In genomic region chr3L:10343992-10344435, dm6 we compare ENCODE assay signal across 2 fruit fly cellular contexts.
TF ChIP-seq lines count a peak whose summit lies in the region.

No protein-coding gene starts in this region.

TF ChIP-seq in whole organism, embryonic, 481 proteins besides CTCF, POLR2A, EP300 and RAD21 (continued from another document and continues in another):
- TF ChIP-seq CG34422 (GFP tag; IDR thresholded peaks at IDR 0.05; lab: Robert Waterston, UW): no peak
- peak; percentile 36 for TF ChIP-seq CG1529 (GFP tag; optimal IDR thresholded peaks at IDR 0.05; lab: Kevin White, UChicago)
- TF ChIP-seq Sox100B (GFP tag; optimal IDR thresholded peaks at IDR 0.05; lab: Kevin White, UChicago): peak; percentile 59
- TF ChIP-seq E2f2 (GFP tag; IDR thresholded peaks at IDR 0.05; lab: Robert Waterston, UW): peak; percentile 21; the same call in 1 of the 2 replicates
- peak; percentile 18 for TF ChIP-seq ind (GFP tag; optimal IDR thresholded peaks at IDR 0.05; lab: Kevin White, UChicago)
- no peak for TF ChIP-seq CG12071 (GFP tag; optimal IDR thresholded peaks at IDR 0.05; lab: Kevin White, UChicago)
- TF ChIP-seq CG7357 (GFP tag; IDR thresholded peaks at IDR 0.05; lab: Robert Waterston, UW): no peak
- peak; percentile 3 for TF ChIP-seq CG17568 (GFP tag; optimal IDR thresholded peaks at IDR 0.05; lab: Kevin White, UChicago)
- peak; percentile 50; the same call in 1 of the 3 replicates for TF ChIP-seq z (GFP tag; IDR thresholded peaks at IDR 0.05; lab: Robert Waterston, UW)
- TF ChIP-seq CG7745 (tag; optimal IDR thresholded peaks at IDR 0.05; lab: Kevin White, UChicago): peak; percentile 91
- no peak for TF ChIP-seq TFAM (GFP tag; optimal IDR thresholded peaks at IDR 0.05; lab: Kevin White, UChicago)
- TF ChIP-seq HmgZ (tag; optimal IDR thresholded peaks at IDR 0.05; lab: Kevin White, UChicago): no peak
- TF ChIP-seq gcm2 (GFP tag; optimal IDR thresholded peaks at IDR 0.05; lab: Kevin White, UChicago): no peak
- TF ChIP-seq Scr (GFP tag; IDR thresholded peaks at IDR 0.05; lab: Robert Waterston, UW; ENCODE audit: partially characterized antibody): no peak
- TF ChIP-seq dm (GFP tag; optimal IDR thresholded peaks at IDR 0.05; lab: Kevin White, UChicago): no peak
- 0 out of 2 replicates have a peak, but pooled peaks have one; percentile 7 for TF ChIP-seq Rfx (GFP tag; IDR thresholded peaks at IDR 0.05; lab: Robert Waterston, UW)
- no peak for TF ChIP-seq run (tag; optimal IDR thresholded peaks at IDR 0.05; lab: Kevin White, UChicago)
- peak; percentile 91 for TF ChIP-seq CG18262 (tag; optimal IDR thresholded peaks at IDR 0.05; lab: Kevin White, UChicago)
- TF ChIP-seq Bgb (GFP tag; IDR thresholded peaks at IDR 0.05; lab: Robert Waterston, UW; ENCODE audit: partially characterized antibody): no peak
- peak; percentile 26; the same call in 1 of the 2 replicates for TF ChIP-seq ro (GFP tag; IDR thresholded peaks at IDR 0.05; lab: Robert Waterston, UW)
- TF ChIP-seq CG10209 (GFP tag; optimal IDR thresholded peaks at IDR 0.05; lab: Kevin White, UChicago): peak; percentile 59
- TF ChIP-seq Ets97D (GFP tag; optimal IDR thresholded peaks at IDR 0.05; lab: Kevin White, UChicago): no peak
- no peak for TF ChIP-seq fd3F (GFP tag; optimal IDR thresholded peaks at IDR 0.05; lab: Kevin White, UChicago)
- TF ChIP-seq CG6813 (GFP tag; optimal IDR thresholded peaks at IDR 0.05; lab: Kevin White, UChicago): peak; percentile 55
- TF ChIP-seq Ssrp (tag; optimal IDR thresholded peaks at IDR 0.05; lab: Kevin White, UChicago): peak; percentile 76
- peak; percentile 32 for TF ChIP-seq Fer3 (tag; optimal IDR thresholded peaks at IDR 0.05; lab: Kevin White, UChicago)
- peak; percentile 46; the same call in 1 of the 2 replicates for TF ChIP-seq CG32767 (GFP tag; IDR thresholded peaks at IDR 0.05; lab: Robert Waterston, UW)
- peak; percentile 57 for TF ChIP-seq CG15269 (tag; optimal IDR thresholded peaks at IDR 0.05; lab: Kevin White, UChicago)
- no peak for TF ChIP-seq pb (GFP tag; optimal IDR thresholded peaks at IDR 0.05; lab: Kevin White, UChicago)
- TF ChIP-seq CG18476 (GFP tag; optimal IDR thresholded peaks at IDR 0.05; lab: Kevin White, UChicago): peak; percentile 34
- peak; percentile 40 for TF ChIP-seq CG16815 (GFP tag; optimal IDR thresholded peaks at IDR 0.05; lab: Kevin White, UChicago)
- no peak for TF ChIP-seq CG2199 (GFP tag; IDR thresholded peaks at IDR 0.05; lab: Robert Waterston, UW)
- no peak for TF ChIP-seq rib (GFP tag; IDR thresholded peaks at IDR 0.05; lab: Robert Waterston, UW)
- no peak for TF ChIP-seq CG3726 (GFP tag; IDR thresholded peaks at IDR 0.05; lab: Robert Waterston, UW)
- no peak for TF ChIP-seq yki (optimal IDR thresholded peaks at IDR 0.05; lab: Kevin White, UChicago)
- TF ChIP-seq CG17359 (tag; optimal IDR thresholded peaks at IDR 0.05; lab: Kevin White, UChicago): peak; percentile 62
- peak; percentile 9 for TF ChIP-seq CG8281 (tag; optimal IDR thresholded peaks at IDR 0.05; lab: Kevin White, UChicago)
- no peak for TF ChIP-seq CG3847 (GFP tag; IDR thresholded peaks at IDR 0.05; lab: Robert Waterston, UW)
- TF ChIP-seq knrl (GFP tag; IDR thresholded peaks at IDR 0.05; lab: Robert Waterston, UW; ENCODE audit: partially characterized antibody): no peak
- no peak for TF ChIP-seq CG13894 (tag; optimal IDR thresholded peaks at IDR 0.05; lab: Kevin White, UChicago)
- peak in 1 of 3 experiments; percentile 84 for TF ChIP-seq lola (GFP tag; optimal IDR thresholded peaks at IDR 0.05; lab: Kevin White, UChicago)
- no peak for TF ChIP-seq CG10543 (GFP tag; optimal IDR thresholded peaks at IDR 0.05; lab: Kevin White, UChicago)
- peak; percentile 54 for TF ChIP-seq E2f1 (GFP tag; IDR thresholded peaks at IDR 0.05; lab: Robert Waterston, UW)
- no peak for TF ChIP-seq Drgx (GFP tag; IDR thresholded peaks at IDR 0.05; lab: Robert Waterston, UW)
- TF ChIP-seq lbe (GFP tag; optimal IDR thresholded peaks at IDR 0.05; lab: Kevin White, UChicago): no peak
- no peak for TF ChIP-seq gro (GFP tag; optimal IDR thresholded peaks at IDR 0.05; lab: Kevin White, UChicago)
- TF ChIP-seq CG15696 (tag; optimal IDR thresholded peaks at IDR 0.05; lab: Kevin White, UChicago): peak; percentile 65
- peak; percentile 40; the same call in 1 of the 2 replicates for TF ChIP-seq Atf6 (GFP tag; IDR thresholded peaks at IDR 0.05; lab: Robert Waterston, UW)
- peak; percentile 43; the same call in 1 of the 2 replicates for TF ChIP-seq ssp (GFP tag; IDR thresholded peaks at IDR 0.05; lab: Robert Waterston, UW)
- TF ChIP-seq CG8089 (GFP tag; optimal IDR thresholded peaks at IDR 0.05; lab: Kevin White, UChicago): no peak
- peak; percentile 62 for TF ChIP-seq Hr3 (GFP tag; optimal IDR thresholded peaks at IDR 0.05; lab: Kevin White, UChicago)
- peak; percentile 86 for TF ChIP-seq CG12391 (tag; optimal IDR thresholded peaks at IDR 0.05; lab: Kevin White, UChicago)
- peak; percentile 1 for TF ChIP-seq Mad (GFP tag; optimal IDR thresholded peaks at IDR 0.05; lab: Kevin White, UChicago)
- no peak for TF ChIP-seq CG1792 (GFP tag; optimal IDR thresholded peaks at IDR 0.05; lab: Kevin White, UChicago)
- TF ChIP-seq Antp (GFP tag; optimal IDR thresholded peaks at IDR 0.05; lab: Kevin White, UChicago): no peak
- TF ChIP-seq ci (GFP tag; IDR thresholded peaks at IDR 0.05; lab: Robert Waterston, UW): peak; percentile 37; the same call in 1 of the 3 replicates
- TF ChIP-seq CG10274 (GFP tag; optimal IDR thresholded peaks at IDR 0.05; lab: Kevin White, UChicago): no peak
- no peak for TF ChIP-seq CG9609 (GFP tag; optimal IDR thresholded peaks at IDR 0.05; lab: Kevin White, UChicago)
- peak; percentile 30; the same call in 1 of the 2 replicates for TF ChIP-seq H2.0 (GFP tag; IDR thresholded peaks at IDR 0.05; lab: Robert Waterston, UW)
- no peak for TF ChIP-seq grn (GFP tag; optimal IDR thresholded peaks at IDR 0.05; lab: Kevin White, UChicago)
- no peak for TF ChIP-seq CG7987 (GFP tag; optimal IDR thresholded peaks at IDR 0.05; lab: Kevin White, UChicago)
- peak; percentile 71 for TF ChIP-seq Ets65A (GFP tag; lab: Kevin White, UChicago)
- peak; percentile 59 for TF ChIP-seq CG18599 (GFP tag; optimal IDR thresholded peaks at IDR 0.05; lab: Kevin White, UChicago)
- TF ChIP-seq stc (GFP tag; IDR thresholded peaks at IDR 0.05; lab: Robert Waterston, UW): peak; percentile 48; the same call in 1 of the 2 replicates
- TF ChIP-seq Lhr (GFP tag; optimal IDR thresholded peaks at IDR 0.05; lab: Kevin White, UChicago): peak; percentile 16
- TF ChIP-seq CG15601 (tag; optimal IDR thresholded peaks at IDR 0.05; lab: Kevin White, UChicago): peak; percentile 70

TF ChIP-seq in whole organism, prepupa, 60 proteins besides CTCF, POLR2A, EP300 and RAD21 (continued from another document):
- TF ChIP-seq Eip75B (GFP tag; optimal IDR thresholded peaks at IDR 0.05; lab: Kevin White, UChicago) (no peak), CG16779 (tag; optimal IDR thresholded peaks at IDR 0.05; lab: Kevin White, UChicago) (no peak), Eip93F (GFP tag; optimal IDR thresholded peaks at IDR 0.05; lab: Kevin White, UChicago) (no peak), CG8632 (GFP tag; optimal IDR thresholded peaks at IDR 0.05; lab: Kevin White, UChicago) (no peak), CG34406 (GFP tag; optimal IDR thresholded peaks at IDR 0.05; lab: Kevin White, UChicago) (peak; percentile 1), vri (GFP tag; optimal IDR thresholded peaks at IDR 0.05; lab: Kevin White, UChicago) (no peak), Ets21C (GFP tag; optimal IDR thresholded peaks at IDR 0.05; lab: Kevin White, UChicago) (no peak), Sox102F (GFP tag; optimal IDR thresholded peaks at IDR 0.05; lab: Kevin White, UChicago) (no peak), CG11762 (GFP tag; optimal IDR thresholded peaks at IDR 0.05; lab: Kevin White, UChicago; ENCODE audit: insufficient read depth) (no peak), Ets96B (tag; optimal IDR thresholded peaks at IDR 0.05; lab: Kevin White, UChicago) (peak; percentile 5), Blimp-1 (GFP tag; optimal IDR thresholded peaks at IDR 0.05; lab: Kevin White, UChicago) (no peak), Sox15 (GFP tag; optimal IDR thresholded peaks at IDR 0.05; lab: Kevin White, UChicago) (no peak), CG32006 (GFP tag; optimal IDR thresholded peaks at IDR 0.05; lab: Kevin White, UChicago) (no peak), Met (GFP tag; optimal IDR thresholded peaks at IDR 0.05; lab: Kevin White, UChicago) (no peak)
